Fruit fly (Drosophila melanogaster) whole organism, embryonic: ENCODE data around the gene CG44362.

ENCODE experiments used
- BEAF-32 ChIP-seq: fragments of 200-800 bp; sonication (Bioruptor generic); optimal IDR thresholded peaks from 3 replicates; lab custom pipeline; 2017; ENCODE audit warnings: missing biosample characterization, missing genetic modification characterization, mild to moderate bottlenecking, moderate library complexity, missing genetic modification reagents
- CG10267 ChIP-seq: fragments of 200-800 bp; sonication (Bioruptor generic); optimal IDR thresholded peaks from 2 replicates; lab custom pipeline; 2018; ENCODE audit warnings: missing biosample characterization, mild to moderate bottlenecking, missing genetic modification characterization, moderate library complexity
- CG11085 ChIP-seq: fragments of 200-800 bp; sonication (Bioruptor generic); IDR thresholded peaks from 2 replicates; pipeline ENCODE4 v1.3.6; 2022; ENCODE audit warnings: missing biosample characterization, missing genetic modification characterization
- CG12104 ChIP-seq: fragments of 200-800 bp; sonication (Bioruptor generic); optimal IDR thresholded peaks from 3 replicates; lab custom pipeline; 2016; ENCODE audit warnings: missing biosample characterization, missing genetic modification characterization
- CG12219 ChIP-seq: fragments of 200-800 bp; sonication (Bioruptor generic); optimal IDR thresholded peaks from 3 replicates; lab custom pipeline; 2018; ENCODE audit warnings: missing biosample characterization, mild to moderate bottlenecking, missing genetic modification characterization
- CG14050 ChIP-seq: fragments of 200-800 bp; sonication (Bioruptor generic); IDR thresholded peaks from 3 replicates; pipeline ENCODE4 v1.3.6; 2022; ENCODE audit warnings: missing biosample characterization, missing genetic modification characterization
- CG14710 ChIP-seq: fragments of 200-800 bp; sonication (Bioruptor generic); optimal IDR thresholded peaks from 3 replicates; lab custom pipeline; 2019; ENCODE audit warnings: missing biosample characterization, mild to moderate bottlenecking, missing genetic modification characterization, moderate library complexity
- CG15269 ChIP-seq: fragments of 200-800 bp; sonication (Bioruptor generic); optimal IDR thresholded peaks from 2 replicates; lab custom pipeline; 2018; ENCODE audit warnings: missing biosample characterization, mild to moderate bottlenecking, missing genetic modification characterization, moderate library complexity
- CG2116 ChIP-seq: fragments of 200-800 bp; sonication (Bioruptor generic); optimal IDR thresholded peaks from 3 replicates; lab custom pipeline; 2018; ENCODE audit warnings: missing biosample characterization, mild to moderate bottlenecking, missing genetic modification characterization
- CG31224 ChIP-seq: fragments of 200-800 bp; sonication (Bioruptor generic); IDR thresholded peaks from 2 replicates; pipeline ENCODE4 v1.3.6; 2022; ENCODE audit warnings: missing biosample characterization, missing genetic modification characterization
- CG4854 ChIP-seq: fragments of 200-800 bp; sonication (Bioruptor generic); optimal IDR thresholded peaks from 2 replicates; lab custom pipeline; 2016; ENCODE audit warnings: missing biosample characterization, missing genetic modification characterization, inconsistent platforms
- CG7556 ChIP-seq: fragments of 200-800 bp; sonication (Bioruptor generic); optimal IDR thresholded peaks from 2 replicates; lab custom pipeline; 2017; ENCODE audit warnings: missing biosample characterization, mild to moderate bottlenecking, missing genetic modification characterization
- CG8089 ChIP-seq: fragments of 200-800 bp; sonication (Bioruptor generic); optimal IDR thresholded peaks from 3 replicates; lab custom pipeline; 2016; ENCODE audit warnings: missing biosample characterization, missing genetic modification characterization
- CG9932 ChIP-seq: fragments of 200-800 bp; sonication (Bioruptor generic); IDR thresholded peaks from 2 replicates; pipeline ENCODE4 v1.3.6; 2022; ENCODE audit warnings: missing biosample characterization, missing genetic modification characterization
- Dip3 ChIP-seq: fragments of 200-800 bp; sonication (Bioruptor generic); optimal IDR thresholded peaks from 3 replicates; lab custom pipeline; 2016; ENCODE audit warnings: missing biosample characterization, missing genetic modification characterization
- ERR ChIP-seq: fragments of 200-800 bp; sonication (Bioruptor generic); optimal IDR thresholded peaks from 2 replicates; lab custom pipeline; 2016; ENCODE audit warnings: missing biosample characterization, missing genetic modification characterization
- Fer3 ChIP-seq: fragments of 200-800 bp; sonication (Bioruptor generic); optimal IDR thresholded peaks from 2 replicates; lab custom pipeline; 2018; ENCODE audit warnings: missing biosample characterization, mild to moderate bottlenecking, missing genetic modification characterization, moderate library complexity
- HLH4C ChIP-seq: fragments of 200-800 bp; sonication (Bioruptor generic); IDR thresholded peaks from 3 replicates; pipeline ENCODE4 v1.3.6; 2022; ENCODE audit warnings: missing biosample characterization, missing genetic modification characterization; ENCODE audit not compliant: partially characterized antibody
- HLH54F ChIP-seq: fragments of 200-800 bp; sonication (Bioruptor generic); optimal IDR thresholded peaks from 3 replicates; lab custom pipeline; 2016; ENCODE audit warnings: missing biosample characterization, missing genetic modification characterization
- HmgD ChIP-seq: fragments of 200-800 bp; sonication (Bioruptor generic); optimal IDR thresholded peaks from 3 replicates; lab custom pipeline; 2016; ENCODE audit warnings: missing biosample characterization, missing genetic modification characterization
- Hmx ChIP-seq: fragments of 200-800 bp; sonication (Bioruptor generic); optimal IDR thresholded peaks from 2 replicates; lab custom pipeline; 2016; ENCODE audit warnings: missing biosample characterization, missing genetic modification characterization
- Kr ChIP-seq: fragments of 200-800 bp; sonication (Bioruptor generic); optimal IDR thresholded peaks from 2 replicates; lab custom pipeline; 2017; ENCODE audit warnings: missing biosample characterization, mild to moderate bottlenecking, missing genetic modification characterization
- Mad ChIP-seq: fragments of 200-800 bp; sonication (Bioruptor generic); optimal IDR thresholded peaks from 2 replicates; lab custom pipeline; 2016; ENCODE audit warnings: missing biosample characterization, missing genetic modification characterization
- Meics ChIP-seq: fragments of 200-800 bp; sonication (Bioruptor generic); optimal IDR thresholded peaks from 2 replicates; lab custom pipeline; 2017; ENCODE audit warnings: missing biosample characterization, mild to moderate bottlenecking, missing genetic modification characterization
- Mrtf ChIP-seq: fragments of 200-800 bp; sonication (Bioruptor generic); IDR thresholded peaks from 3 replicates; pipeline ENCODE4 v1.3.6; 2022; ENCODE audit warnings: missing biosample characterization, missing genetic modification characterization
- Ravus ChIP-seq: fragments of 200-800 bp; sonication (Bioruptor generic); IDR thresholded peaks from 2 replicates; pipeline ENCODE4 v1.3.6; 2022; ENCODE audit warnings: missing biosample characterization, missing genetic modification characterization
- Trl ChIP-seq, 3 experiments: fragments of >200 bp in 2 of 3; fragments of 200-800 bp in 1 of 3; sonication (Bioruptor generic) in 1 of 3; optimal IDR thresholded peaks; 2 replicates in 1 of 3; 3 replicates in 2 of 3; lab custom pipeline; 2016 to 2017; ENCODE audit warnings: missing biosample characterization in 1 of 3, missing genetic modification characterization in 1 of 3
- ap ChIP-seq: fragments of 200-800 bp; sonication (Bioruptor generic); IDR thresholded peaks from 2 replicates; pipeline ENCODE4 v1.3.6; 2022; ENCODE audit warnings: missing biosample characterization, missing genetic modification characterization
- cwo ChIP-seq: fragments of 200-800 bp; sonication (Bioruptor generic); optimal IDR thresholded peaks from 3 replicates; lab custom pipeline; 2017; ENCODE audit warnings: missing biosample characterization, missing genetic modification characterization, mild to moderate bottlenecking, moderate library complexity, missing genetic modification reagents
- dimm ChIP-seq: fragments of 200-800 bp; sonication (Bioruptor generic); IDR thresholded peaks from 2 replicates; pipeline ENCODE4 v1.3.6; 2022; ENCODE audit warnings: missing biosample characterization, missing genetic modification characterization
- dmrt99B ChIP-seq: fragments of 200-800 bp; sonication (Bioruptor generic); optimal IDR thresholded peaks from 2 replicates; lab custom pipeline; 2018; ENCODE audit warnings: missing biosample characterization, mild to moderate bottlenecking, missing genetic modification characterization, moderate library complexity
- eve ChIP-seq, 2 experiments: fragments of >200 bp; optimal IDR thresholded peaks; 2 replicates each; lab custom pipeline; 2017; ENCODE audit warnings: missing biosample characterization in 2 of 2, missing genetic modification characterization in 2 of 2
- gcm2 ChIP-seq: fragments of 200-800 bp; sonication (Bioruptor generic); optimal IDR thresholded peaks from 2 replicates; lab custom pipeline; 2016; ENCODE audit warnings: missing biosample characterization, missing genetic modification characterization
- ham ChIP-seq: fragments of 200-800 bp; sonication (Bioruptor generic); IDR thresholded peaks from 2 replicates; pipeline ENCODE4 v1.3.6; 2022; ENCODE audit warnings: missing biosample characterization, missing genetic modification characterization
- her ChIP-seq: fragments of 200-800 bp; sonication (Bioruptor generic); optimal IDR thresholded peaks from 2 replicates; lab custom pipeline; 2016; ENCODE audit warnings: missing biosample characterization, missing genetic modification characterization
- hkb ChIP-seq, 2 experiments: fragments of 200-800 bp in 1 of 2; fragments of >200 bp in 1 of 2; sonication (Bioruptor generic) in 1 of 2; IDR thresholded peaks in 1 of 2; optimal IDR thresholded peaks in 1 of 2; 2 replicates each; pipeline versions ENCODE4 v1.3.6 to Lab custom; 2017 to 2022; ENCODE audit warnings: missing biosample characterization in 1 of 2, missing genetic modification characterization in 1 of 2
- jigr1 ChIP-seq: fragments of 200-800 bp; sonication (Bioruptor generic); IDR thresholded peaks from 3 replicates; pipeline ENCODE4 v1.3.6; 2022; ENCODE audit warnings: missing biosample characterization, missing genetic modification characterization
- kah ChIP-seq: fragments of 200-800 bp; sonication (Bioruptor generic); optimal IDR thresholded peaks from 2 replicates; lab custom pipeline; 2018; ENCODE audit warnings: missing biosample characterization, mild to moderate bottlenecking, missing genetic modification characterization
- kni ChIP-seq: fragments of 200-800 bp; sonication (Bioruptor generic); optimal IDR thresholded peaks from 3 replicates; lab custom pipeline; 2017; ENCODE audit warnings: mild to moderate bottlenecking, missing biosample characterization, missing genetic modification reagents, missing genetic modification characterization
- pb ChIP-seq: fragments of 200-800 bp; sonication (Bioruptor generic); optimal IDR thresholded peaks from 3 replicates; lab custom pipeline; 2016; ENCODE audit warnings: missing biosample characterization, missing genetic modification characterization
- psq ChIP-seq: fragments of 200-800 bp; sonication (Bioruptor generic); optimal IDR thresholded peaks from 2 replicates; lab custom pipeline; 2017; ENCODE audit warnings: missing biosample characterization, missing genetic modification characterization
- ranshi ChIP-seq: fragments of 200-800 bp; sonication (Bioruptor generic); IDR thresholded peaks from 2 replicates; pipeline ENCODE4 v1.3.6; 2022; ENCODE audit warnings: missing biosample characterization, missing genetic modification characterization
- repo ChIP-seq: fragments of 200-800 bp; sonication (Bioruptor generic); optimal IDR thresholded peaks from 2 replicates; lab custom pipeline; 2016; ENCODE audit warnings: missing biosample characterization, missing genetic modification characterization
- rib ChIP-seq: fragments of 200-800 bp; sonication (Bioruptor generic); IDR thresholded peaks from 2 replicates; pipeline ENCODE4 v1.3.6; 2022; ENCODE audit warnings: missing biosample characterization, missing genetic modification characterization
- sens ChIP-seq: fragments of 200-800 bp; sonication (Bioruptor generic); peaks from one replicate; lab custom pipeline; 2016; ENCODE audit warnings: missing biosample characterization, missing genetic modification characterization
- seq ChIP-seq: fragments of 200-800 bp; sonication (Bioruptor generic); IDR thresholded peaks from 2 replicates; pipeline ENCODE4 v1.3.6; 2022; ENCODE audit warnings: missing biosample characterization, missing genetic modification characterization
- slp2 ChIP-seq: fragments of 200-800 bp; sonication (Bioruptor generic); optimal IDR thresholded peaks from 2 replicates; lab custom pipeline; 2016; ENCODE audit warnings: missing biosample characterization, missing genetic modification characterization
- tup ChIP-seq: fragments of 200-800 bp; sonication (Bioruptor generic); optimal IDR thresholded peaks from 2 replicates; lab custom pipeline; 2016; ENCODE audit warnings: missing biosample characterization, mild to moderate bottlenecking, missing genetic modification characterization, moderate library complexity
- vvl ChIP-seq: fragments of 200-800 bp; sonication (Bioruptor generic); IDR thresholded peaks from 2 replicates; pipeline ENCODE4 v1.3.6; 2022; ENCODE audit warnings: missing biosample characterization, missing genetic modification characterization

CG44362 gene

dm6 chr3L:11365432-11366318, 31.7 kb upstream of the CG44362 start (continued):
- TF ChIP-seq HLH54F (GFP tag; lab: Kevin White, UChicago) (no peak), Ravus (GFP tag; lab: Robert Waterston, UW) (no peak), HmgD (GFP tag; lab: Kevin White, UChicago) (peak; percentile 8), CG2116 (no peak), Mrtf (GFP tag; lab: Robert Waterston, UW) (no peak), repo (GFP tag; lab: Kevin White, UChicago) (no peak), kni (GFP tag; lab: Kevin White, UChicago) (peak; percentile 21), ap (GFP tag; lab: Robert Waterston, UW) (no peak), cwo (GFP tag; lab: Kevin White, UChicago) (no peak), her (GFP tag; lab: Kevin White, UChicago) (no peak), CG4854 (GFP tag; lab: Kevin White, UChicago) (no peak), vvl (no peak; the same call in 1 of the 2 replicates), BEAF-32 (GFP tag; lab: Kevin White, UChicago) (no peak), Kr (no peak), seq (GFP tag; lab: Robert Waterston, UW) (no peak), eve (GFP tag; optimal IDR thresholded peaks at IDR 0.05; lab: Kevin White, UChicago) (no peak), Meics (GFP tag; lab: Kevin White, UChicago) (no peak), CG12104 (no peak), tup (GFP tag; lab: Kevin White, UChicago) (no peak), kah (GFP tag; lab: Kevin White, UChicago) (no peak), rib (GFP tag; lab: Robert Waterston, UW) (no peak), jigr1 (GFP tag; lab: Robert Waterston, UW) (no peak), dmrt99B (peak; percentile 11), ranshi (GFP tag; lab: Robert Waterston, UW) (0 out of 2 replicates have a peak, but pooled peaks have one; percentile 20), sens (GFP tag; lab: Kevin White, UChicago) (peak; percentile 17), Fer3 (tag; lab: Kevin White, UChicago) (no peak), ham (GFP tag; lab: Robert Waterston, UW) (no peak), gcm2 (GFP tag; lab: Kevin White, UChicago) (no peak), hkb (optimal IDR thresholded peaks at IDR 0.05; lab: Kevin White, UChicago) (no peak), hkb (GFP tag; IDR thresholded peaks at IDR 0.05; lab: Robert Waterston, UW) (0 out of 2 replicates have a peak, but pooled peaks have one; percentile 3), CG14050 (GFP tag; lab: Robert Waterston, UW) (no peak), CG10267 (tag; lab: Kevin White, UChicago) (no peak), CG9932 (GFP tag; lab: Robert Waterston, UW) (0 out of 2 replicates have a peak, but pooled peaks have one; percentile 28), CG7556 (GFP tag; lab: Kevin White, UChicago) (no peak), dimm (GFP tag; lab: Robert Waterston, UW) (no peak), CG31224 (no peak), CG12219 (GFP tag; lab: Kevin White, UChicago) (no peak), Trl (optimal IDR thresholded peaks at IDR 0.05; lab: Kevin White, UChicago) (peak; percentile 57 to 71), Trl (GFP tag; optimal IDR thresholded peaks at IDR 0.05; lab: Kevin White, UChicago) (no peak), ERR (GFP tag; lab: Kevin White, UChicago) (no peak), Dip3 (GFP tag; lab: Kevin White, UChicago) (no peak), psq (GFP tag; lab: Kevin White, UChicago) (peak; percentile 33), pb (GFP tag; lab: Kevin White, UChicago) (no peak), Mad (no peak), CG8089 (GFP tag; lab: Kevin White, UChicago) (no peak), CG11085 (GFP tag; lab: Robert Waterston, UW) (no peak), HLH4C (GFP tag; lab: Robert Waterston, UW) (no peak), CG14710 (tag; lab: Kevin White, UChicago) (no peak), CG15269 (tag; lab: Kevin White, UChicago) (no peak), slp2 (GFP tag; lab: Kevin White, UChicago) (no peak), Hmx (GFP tag; lab: Kevin White, UChicago) (no peak)
